Fruit fly (Drosophila melanogaster): ENCODE results near the gene boil.

The boil gene

dm6 chrX:4875370-4875769, at the start of gene boil:
Gene boil (plus strand): TSS chrX:4875670.
- TF ChIP-seq Sin3A (optimal IDR thresholded peaks at IDR 0.05), result no peak
- no peak for TF ChIP-seq psq (optimal IDR thresholded peaks at IDR 0.05)
- no peak for TF ChIP-seq Myc (optimal IDR thresholded peaks at IDR 0.05)
- no peak for TF ChIP-seq h (optimal IDR thresholded peaks at IDR 0.05)
- TF ChIP-seq insv (optimal IDR thresholded peaks at IDR 0.05), result no peak

dm6 chrX:4825674-4826073, 49.8 kb upstream of the boil start, which contains the start of gene CG12682:
Gene CG12682 (plus strand): TSS chrX:4825974.
- TF ChIP-seq ttk (optimal IDR thresholded peaks at IDR 0.05) (no peak), psq (optimal IDR thresholded peaks at IDR 0.05) (no peak), Myc (optimal IDR thresholded peaks at IDR 0.05) (no peak)

dm6 chrX:4840548-4841098, 34.8 kb upstream of the boil start, which contains the start of gene CG42594:
Gene CG42594 (plus strand): TSS chrX:4840833.
- TF ChIP-seq Myc (optimal IDR thresholded peaks at IDR 0.05) (no peak), Sin3A (optimal IDR thresholded peaks at IDR 0.05) (no peak), psq (optimal IDR thresholded peaks at IDR 0.05) (no peak), insv (optimal IDR thresholded peaks at IDR 0.05) (no peak), ttk (optimal IDR thresholded peaks at IDR 0.05) (no peak), h (optimal IDR thresholded peaks at IDR 0.05) (no peak)

DNA sequence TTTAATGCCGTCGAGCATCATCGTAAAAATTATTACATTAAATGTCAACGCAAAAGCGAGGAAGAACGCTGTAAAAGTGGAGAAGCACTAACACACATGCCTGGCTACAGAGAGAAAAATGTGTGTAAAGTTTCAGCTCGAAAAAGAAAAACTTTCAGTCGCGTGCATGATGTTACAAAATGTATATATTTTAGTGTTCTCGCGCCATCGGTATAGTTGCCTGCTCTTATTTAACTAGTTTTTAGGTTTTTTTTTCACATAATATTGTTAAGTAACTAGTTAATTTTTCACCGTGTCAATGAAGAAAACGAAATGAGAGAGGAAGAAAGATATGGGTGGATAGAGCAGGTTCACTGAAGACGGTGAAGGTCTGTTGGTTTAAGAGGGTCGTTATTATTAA, 26.1 kb upstream of the boil start:
- TF ChIP-seq ttk (optimal IDR thresholded peaks at IDR 0.05) (no peak), psq (optimal IDR thresholded peaks at IDR 0.05) (no peak), Sin3A (optimal IDR thresholded peaks at IDR 0.05) (no peak), h (optimal IDR thresholded peaks at IDR 0.05) (no peak), insv (optimal IDR thresholded peaks at IDR 0.05) (no peak), Myc (optimal IDR thresholded peaks at IDR 0.05) (no peak)

dm6 chrX:4860266-4860665, 15.2 kb upstream of the boil start:
- no peak for TF ChIP-seq ttk (optimal IDR thresholded peaks at IDR 0.05)
- no peak for TF ChIP-seq Myc (optimal IDR thresholded peaks at IDR 0.05)
- no peak for TF ChIP-seq insv (optimal IDR thresholded peaks at IDR 0.05)
- no peak for TF ChIP-seq psq (optimal IDR thresholded peaks at IDR 0.05)
- TF ChIP-seq Sin3A (optimal IDR thresholded peaks at IDR 0.05), result no peak
- no peak for TF ChIP-seq h (optimal IDR thresholded peaks at IDR 0.05)

- no peak for TF ChIP-seq ttk (optimal IDR thresholded peaks at IDR 0.05)
- TF ChIP-seq insv (optimal IDR thresholded peaks at IDR 0.05), result no peak
- no peak for TF ChIP-seq Myc (optimal IDR thresholded peaks at IDR 0.05)
- TF ChIP-seq psq (optimal IDR thresholded peaks at IDR 0.05), result no peak
- TF ChIP-seq Sin3A (optimal IDR thresholded peaks at IDR 0.05), result no peak
- TF ChIP-seq h (optimal IDR thresholded peaks at IDR 0.05), result no peak
These were observed 10.4 kb downstream of the boil start for dm6 chrX:4885875-4886274.

- no peak for TF ChIP-seq psq (optimal IDR thresholded peaks at IDR 0.05)
- TF ChIP-seq Myc (optimal IDR thresholded peaks at IDR 0.05), result no peak
- no peak for TF ChIP-seq ttk (optimal IDR thresholded peaks at IDR 0.05)
- no peak for TF ChIP-seq insv (optimal IDR thresholded peaks at IDR 0.05)
- no peak for TF ChIP-seq Sin3A (optimal IDR thresholded peaks at IDR 0.05)
- TF ChIP-seq h (optimal IDR thresholded peaks at IDR 0.05), result no peak
These were observed 19.1 kb downstream of the boil start for dm6 chrX:4894596-4894995.

DNA sequence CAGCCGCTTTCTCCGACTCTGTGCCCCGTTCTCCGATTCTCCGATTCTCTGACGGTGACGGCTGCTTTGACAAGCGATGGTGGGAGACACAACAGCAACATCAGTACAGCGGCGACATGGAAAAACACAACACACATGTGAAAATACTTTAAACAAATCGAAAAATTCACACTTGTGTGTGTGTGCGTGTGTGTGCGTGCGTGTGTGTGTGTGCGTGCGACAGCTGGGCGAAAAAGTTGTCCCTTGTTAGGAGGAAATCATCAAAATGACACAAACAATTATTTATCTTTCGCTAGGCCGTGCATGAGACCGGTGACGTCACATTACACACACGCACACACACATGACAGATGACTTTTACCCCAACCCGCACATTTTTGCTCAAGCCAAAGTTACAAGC, 21.4 kb downstream of the boil start:
- TF ChIP-seq insv (optimal IDR thresholded peaks at IDR 0.05), result no peak
- TF ChIP-seq psq (optimal IDR thresholded peaks at IDR 0.05), result no peak
- no peak for TF ChIP-seq Sin3A (optimal IDR thresholded peaks at IDR 0.05)
- TF ChIP-seq Myc (optimal IDR thresholded peaks at IDR 0.05), result no peak
- TF ChIP-seq ttk (optimal IDR thresholded peaks at IDR 0.05), result no peak
- TF ChIP-seq h (optimal IDR thresholded peaks at IDR 0.05), result no peak

dm6 chrX:4906573-4906972, 31.1 kb downstream of the boil start, which contains the start of gene CG6927:
Gene CG6927 (plus strand): TSS chrX:4906900.
- TF ChIP-seq psq (optimal IDR thresholded peaks at IDR 0.05) (no peak), Myc (optimal IDR thresholded peaks at IDR 0.05) (no peak), insv (optimal IDR thresholded peaks at IDR 0.05) (no peak)

dm6 chrX:4908926-4909432, 33.5 kb downstream of the boil start, which contains the start of gene CG32772:
Gene CG32772 (plus strand): TSS chrX:4909102.
- TF ChIP-seq h (optimal IDR thresholded peaks at IDR 0.05), result no peak
- TF ChIP-seq psq (optimal IDR thresholded peaks at IDR 0.05), result peak; percentile 1

- TF ChIP-seq h (optimal IDR thresholded peaks at IDR 0.05), result no peak
- TF ChIP-seq psq (optimal IDR thresholded peaks at IDR 0.05), result peak; percentile 75
These were observed 34.7 kb downstream of the boil start for dm6 chrX:4909938-4910778.

dm6 chrX:4911060-4911459, 35.6 kb downstream of the boil start:
- no peak for TF ChIP-seq ttk (optimal IDR thresholded peaks at IDR 0.05)
- TF ChIP-seq Sin3A (optimal IDR thresholded peaks at IDR 0.05), result no peak
- no peak for TF ChIP-seq psq (optimal IDR thresholded peaks at IDR 0.05)
- no peak for TF ChIP-seq h (optimal IDR thresholded peaks at IDR 0.05)
- TF ChIP-seq insv (optimal IDR thresholded peaks at IDR 0.05), result no peak
- TF ChIP-seq Myc (optimal IDR thresholded peaks at IDR 0.05), result no peak

DNA sequence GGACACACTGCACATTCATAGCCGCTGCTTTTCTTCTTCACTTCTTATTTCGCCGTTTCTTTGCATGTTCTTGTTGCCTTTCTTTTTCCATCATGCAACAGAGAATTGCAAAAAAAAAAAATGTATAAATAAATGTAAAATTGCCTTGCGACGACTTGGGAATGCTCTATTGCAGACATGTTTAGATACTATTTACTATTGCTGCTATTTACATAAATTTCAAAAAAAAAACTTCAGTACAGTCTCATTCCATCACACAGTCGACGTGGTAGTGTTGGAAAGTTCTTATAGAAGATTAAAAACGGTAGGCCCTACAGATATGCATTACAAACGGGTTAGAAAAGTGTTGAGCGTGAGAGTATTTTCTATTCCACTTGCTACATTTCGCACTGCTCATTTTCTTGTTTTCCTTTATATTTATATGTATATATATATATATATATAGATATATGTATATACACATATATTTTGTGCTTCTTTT, 36.3 kb downstream of the boil start:
- TF ChIP-seq psq (optimal IDR thresholded peaks at IDR 0.05) (peak; percentile 44), Myc (optimal IDR thresholded peaks at IDR 0.05) (no peak)

Data from Kc167 (cell line).